Worm (Caenorhabditis elegans) whole organism, young adult: Measurements from ENCODE around the gene msp-56.

ENCODE experiments used
- F39B2.1 ChIP-seq: fragments of 200-800 bp; sonication (Bioruptor generic); IDR thresholded peaks from 2 replicates; pipeline ENCODE4 v1.3.6; 2022; ENCODE audit warnings: missing genetic modification reagents, missing genetic modification characterization, missing compliant biosample characterization
- F49E8.2 ChIP-seq: sonication (generic microtip); optimal IDR thresholded peaks from 3 replicates; lab custom pipeline; 2017; ENCODE audit warnings: missing genetic modification characterization, mild to moderate bottlenecking, missing compliant biosample characterization, antibody characterized with exemption, moderate library complexity; ENCODE audit not compliant: insufficient read depth
- T26A5.8 ChIP-seq: sonication (generic microtip); optimal IDR thresholded peaks from 2 replicates; lab custom pipeline; 2016; ENCODE audit warnings: missing genetic modification characterization, missing compliant biosample characterization
- bed-2 ChIP-seq: fragments of 200-800 bp; sonication (Bioruptor generic); IDR thresholded peaks from 2 replicates; pipeline ENCODE4 v1.3.6; 2022; ENCODE audit warnings: missing genetic modification reagents, missing genetic modification characterization, missing compliant biosample characterization
- ceh-40 ChIP-seq: fragments of 200-800 bp; sonication (Bioruptor generic); IDR thresholded peaks from 2 replicates; pipeline ENCODE4 v1.3.6; 2022; ENCODE audit warnings: missing genetic modification characterization, missing compliant biosample characterization
- chd-7 ChIP-seq: sonication (generic microtip); optimal IDR thresholded peaks from 2 replicates; lab custom pipeline; 2016; ENCODE audit warnings: mild to moderate bottlenecking, missing genetic modification characterization, moderate library complexity, missing compliant biosample characterization
- dpl-1 ChIP-seq: fragments of 150-350 bp; optimal IDR thresholded peaks from 2 replicates; lab custom pipeline; 2014; ENCODE audit warnings: missing biosample characterization, missing genetic modification reagents, missing genetic modification characterization
- egl-18 ChIP-seq: fragments of 200-800 bp; sonication (Bioruptor generic); IDR thresholded peaks from 2 replicates; pipeline ENCODE4 v1.3.6; 2022; ENCODE audit warnings: missing genetic modification reagents, missing genetic modification characterization, missing compliant biosample characterization
- lin-35 ChIP-seq, 3 experiments: fragments of 150-350 bp in 2 of 3; sonication (generic microtip) in 1 of 3; optimal IDR thresholded peaks; 2 replicates each; lab custom pipeline; 2014 to 2018; ENCODE audit warnings: missing biosample characterization in 3 of 3, missing genetic modification characterization in 3 of 3, missing genetic modification reagents in 3 of 3
- sdz-38 ChIP-seq: sonication (generic microtip); optimal IDR thresholded peaks from 2 replicates; lab custom pipeline; 2016; ENCODE audit warnings: missing genotype, missing genetic modification characterization, missing compliant biosample characterization
- unc-130 ChIP-seq: sonication (generic microtip); optimal IDR thresholded peaks from 2 replicates; lab custom pipeline; 2016; ENCODE audit warnings: missing genetic modification reagents, missing genetic modification characterization, missing compliant biosample characterization

ce11 chrIV:9796494-9796893, 44.8 kb upstream of the msp-56 start, which contains the start of gene pis-1:
- TF ChIP-seq bed-2, result no peak
- TF ChIP-seq F49E8.2 (tag; lab: Kevin White, UChicago), result no peak
- TF ChIP-seq T26A5.8, result no peak
- no peak for TF ChIP-seq egl-18 (GFP tag; lab: Robert Waterston, UW)
- TF ChIP-seq sdz-38 (tag; lab: Kevin White, UChicago), result no peak
- TF ChIP-seq unc-130 (GFP tag; lab: Kevin White, UChicago), result no peak
- no peak for TF ChIP-seq F39B2.1 (GFP tag; lab: Robert Waterston, UW)
- TF ChIP-seq dpl-1 (GFP tag; lab: Kevin White, UChicago), result no peak
- no peak for TF ChIP-seq chd-7
- no peak for TF ChIP-seq ceh-40 (GFP tag; lab: Robert Waterston, UW)
- no peak for TF ChIP-seq lin-35 (GFP tag; optimal IDR thresholded peaks at IDR 0.05; lab: Kevin White, UChicago)
